Fruit fly (Drosophila melanogaster) whole organism, embryonic: ENCODE measurements around the gene Col4a1.

ENCODE experiments used
- Asciz ChIP-seq: fragments of 200-800 bp; sonication (Bioruptor generic); optimal IDR thresholded peaks from 2 replicates; lab custom pipeline; 2017; ENCODE audit warnings: missing biosample characterization, mild to moderate bottlenecking, missing genetic modification characterization, missing genetic modification reagents
- CG10321 ChIP-seq: fragments of 200-800 bp; sonication (Bioruptor generic); IDR thresholded peaks from 2 replicates; pipeline ENCODE4 v1.3.6; 2022; ENCODE audit warnings: missing biosample characterization, missing genetic modification characterization
- CG12299 ChIP-seq: fragments of 200-800 bp; sonication (Bioruptor generic); optimal IDR thresholded peaks from 2 replicates; lab custom pipeline; 2018; ENCODE audit warnings: missing biosample characterization, mild to moderate bottlenecking, missing genetic modification characterization
- CG13775 ChIP-seq: fragments of 200-800 bp; sonication (Bioruptor generic); optimal IDR thresholded peaks from 3 replicates; lab custom pipeline; 2017; ENCODE audit warnings: missing biosample characterization, mild to moderate bottlenecking, missing genetic modification characterization
- CG14965 ChIP-seq: fragments of 200-800 bp; sonication (Bioruptor generic); optimal IDR thresholded peaks from 2 replicates; lab custom pipeline; 2016; ENCODE audit warnings: missing biosample characterization, missing genetic modification characterization, borderline replicate concordance
- CG15269 ChIP-seq: fragments of 200-800 bp; sonication (Bioruptor generic); optimal IDR thresholded peaks from 2 replicates; lab custom pipeline; 2018; ENCODE audit warnings: missing biosample characterization, mild to moderate bottlenecking, missing genetic modification characterization, moderate library complexity
- CG17829 ChIP-seq: fragments of 200-800 bp; optimal IDR thresholded peaks from 2 replicates; lab custom pipeline; 2019; ENCODE audit warnings: missing biosample characterization, mild to moderate bottlenecking, missing genetic modification characterization, moderate library complexity
- CG3065 ChIP-seq: fragments of 200-800 bp; sonication (Bioruptor generic); optimal IDR thresholded peaks from 2 replicates; lab custom pipeline; 2016; ENCODE audit warnings: missing biosample characterization, missing genetic modification characterization
- CG31365 ChIP-seq: fragments of 200-800 bp; sonication (Bioruptor generic); optimal IDR thresholded peaks from 2 replicates; lab custom pipeline; 2018; ENCODE audit warnings: missing biosample characterization, mild to moderate bottlenecking, missing genetic modification characterization
- CG3838 ChIP-seq: fragments of 200-800 bp; sonication (Bioruptor generic); optimal IDR thresholded peaks from 3 replicates; lab custom pipeline; 2016; ENCODE audit warnings: missing biosample characterization, missing genetic modification characterization
- CG4404 ChIP-seq: fragments of 200-800 bp; sonication (Bioruptor generic); IDR thresholded peaks from 2 replicates; pipeline ENCODE4 v1.3.6; 2022; ENCODE audit warnings: missing biosample characterization, missing genetic modification characterization
- CG4424 ChIP-seq: fragments of 200-800 bp; sonication (Bioruptor generic); optimal IDR thresholded peaks from 3 replicates; lab custom pipeline; 2016; ENCODE audit warnings: missing biosample characterization, missing genetic modification characterization
- CG6689 ChIP-seq: fragments of 200-800 bp; sonication (Bioruptor generic); IDR thresholded peaks from 2 replicates; pipeline ENCODE4 v1.3.6; 2022; ENCODE audit warnings: missing biosample characterization, missing genetic modification characterization
- CG7357 ChIP-seq: fragments of 200-800 bp; sonication (Bioruptor generic); IDR thresholded peaks from 3 replicates; pipeline ENCODE4 v1.3.6; 2022; ENCODE audit warnings: missing biosample characterization, missing genetic modification characterization
- CG7786 ChIP-seq: fragments of 200-800 bp; sonication (Bioruptor generic); optimal IDR thresholded peaks from 2 replicates; lab custom pipeline; 2016; ENCODE audit warnings: missing biosample characterization, missing genetic modification characterization
- CG7839 ChIP-seq: fragments of 200-800 bp; sonication (Bioruptor generic); optimal IDR thresholded peaks from 3 replicates; lab custom pipeline; 2018; ENCODE audit warnings: missing biosample characterization, mild to moderate bottlenecking, missing genetic modification characterization, moderate library complexity
- CG9437 ChIP-seq: fragments of 200-800 bp; sonication (Bioruptor generic); optimal IDR thresholded peaks from 2 replicates; lab custom pipeline; 2018; ENCODE audit warnings: missing biosample characterization, mild to moderate bottlenecking, missing genetic modification characterization
- CG9817 ChIP-seq: fragments of 200-800 bp; sonication (Bioruptor generic); optimal IDR thresholded peaks from 2 replicates; lab custom pipeline; 2018; ENCODE audit warnings: missing biosample characterization, mild to moderate bottlenecking, missing genetic modification characterization, moderate library complexity
- CrebB ChIP-seq: fragments of 200-800 bp; sonication (Bioruptor generic); optimal IDR thresholded peaks from 3 replicates; lab custom pipeline; 2018; ENCODE audit warnings: missing biosample characterization, mild to moderate bottlenecking, missing genetic modification characterization
- Dbx ChIP-seq: fragments of 200-800 bp; sonication (Bioruptor generic); IDR thresholded peaks from 3 replicates; pipeline ENCODE4 v1.3.6; 2022; ENCODE audit warnings: missing biosample characterization, missing genetic modification characterization
- Dek ChIP-seq: fragments of 200-800 bp; sonication (Bioruptor generic); optimal IDR thresholded peaks from 3 replicates; lab custom pipeline; 2019; ENCODE audit warnings: missing biosample characterization, mild to moderate bottlenecking, missing genetic modification characterization, moderate library complexity
- Dip2 ChIP-seq: fragments of 200-800 bp; sonication (Bioruptor generic); IDR thresholded peaks from 2 replicates; pipeline ENCODE4 v1.3.6; 2022; ENCODE audit warnings: missing biosample characterization, missing genetic modification characterization
- Dip3 ChIP-seq: fragments of 200-800 bp; sonication (Bioruptor generic); optimal IDR thresholded peaks from 3 replicates; lab custom pipeline; 2016; ENCODE audit warnings: missing biosample characterization, missing genetic modification characterization
- ERR ChIP-seq: fragments of 200-800 bp; sonication (Bioruptor generic); optimal IDR thresholded peaks from 2 replicates; lab custom pipeline; 2016; ENCODE audit warnings: missing biosample characterization, missing genetic modification characterization
- HHEX ChIP-seq: fragments of 200-800 bp; sonication (Bioruptor generic); optimal IDR thresholded peaks from 3 replicates; lab custom pipeline; 2017; ENCODE audit warnings: missing biosample characterization, mild to moderate bottlenecking, missing genetic modification characterization, missing genetic modification reagents
- MTF-1 ChIP-seq: fragments of 200-800 bp; sonication (Bioruptor generic); optimal IDR thresholded peaks from 2 replicates; lab custom pipeline; 2018; ENCODE audit warnings: missing biosample characterization, mild to moderate bottlenecking, missing genetic modification characterization, borderline replicate concordance
- Optix ChIP-seq: fragments of 200-800 bp; sonication (Bioruptor generic); IDR thresholded peaks from 3 replicates; pipeline ENCODE4 v1.3.6; 2022; ENCODE audit warnings: missing biosample characterization, missing genetic modification characterization
- Pdp1 ChIP-seq, 2 experiments: fragments of 200-800 bp; sonication (Bioruptor generic); optimal IDR thresholded peaks; 3 replicates each; lab custom pipeline; 2016; ENCODE audit warnings: missing biosample characterization in 2 of 2, missing genetic modification characterization in 2 of 2, mild to moderate bottlenecking in 1 of 2, moderate library complexity in 1 of 2
- Vsx1 ChIP-seq: fragments of 200-800 bp; sonication (Bioruptor generic); optimal IDR thresholded peaks from 2 replicates; lab custom pipeline; 2017; ENCODE audit warnings: missing biosample characterization, mild to moderate bottlenecking, missing genetic modification characterization, missing genetic modification reagents
- aop ChIP-seq: fragments of 200-800 bp; sonication (Bioruptor generic); IDR thresholded peaks from 2 replicates; pipeline ENCODE4 v1.3.6; 2022; ENCODE audit warnings: missing biosample characterization, missing genetic modification characterization
- bbx ChIP-seq: fragments of 200-800 bp; sonication (Bioruptor generic); IDR thresholded peaks from 2 replicates; pipeline ENCODE4 v1.3.6; 2022; ENCODE audit warnings: missing biosample characterization, missing genetic modification characterization; ENCODE audit not compliant: partially characterized antibody
- cato ChIP-seq: fragments of 200-800 bp; sonication (Bioruptor generic); optimal IDR thresholded peaks from 2 replicates; lab custom pipeline; 2016; ENCODE audit warnings: missing biosample characterization, missing genetic modification characterization, borderline replicate concordance
- ci ChIP-seq: fragments of 200-800 bp; sonication (Bioruptor generic); IDR thresholded peaks from 3 replicates; pipeline ENCODE4 v1.3.6; 2022; ENCODE audit warnings: missing biosample characterization, missing genetic modification characterization
- fd3F ChIP-seq: fragments of 200-800 bp; sonication (Bioruptor generic); optimal IDR thresholded peaks from 2 replicates; lab custom pipeline; 2018; ENCODE audit warnings: missing biosample characterization, mild to moderate bottlenecking, missing genetic modification characterization, moderate library complexity
- fd64A ChIP-seq: fragments of 200-800 bp; sonication (Bioruptor generic); optimal IDR thresholded peaks from 3 replicates; lab custom pipeline; 2018; ENCODE audit warnings: missing biosample characterization, mild to moderate bottlenecking, missing genetic modification characterization
- fd96Cb ChIP-seq: fragments of 200-800 bp; sonication (Bioruptor generic); optimal IDR thresholded peaks from 2 replicates; lab custom pipeline; 2018; ENCODE audit warnings: missing biosample characterization, mild to moderate bottlenecking, missing genetic modification characterization, moderate library complexity
- hkb ChIP-seq, 2 experiments: fragments of 200-800 bp in 1 of 2; fragments of >200 bp in 1 of 2; sonication (Bioruptor generic) in 1 of 2; IDR thresholded peaks in 1 of 2; optimal IDR thresholded peaks in 1 of 2; 2 replicates each; pipeline versions ENCODE4 v1.3.6 to Lab custom; 2017 to 2022; ENCODE audit warnings: missing biosample characterization in 1 of 2, missing genetic modification characterization in 1 of 2
- kni ChIP-seq: fragments of 200-800 bp; sonication (Bioruptor generic); optimal IDR thresholded peaks from 3 replicates; lab custom pipeline; 2017; ENCODE audit warnings: mild to moderate bottlenecking, missing biosample characterization, missing genetic modification reagents, missing genetic modification characterization
- lilli ChIP-seq: fragments of 200-800 bp; sonication (Bioruptor generic); optimal IDR thresholded peaks from 3 replicates; lab custom pipeline; 2016; ENCODE audit warnings: missing biosample characterization, missing genetic modification characterization
- org-1 ChIP-seq: fragments of 200-800 bp; sonication (Bioruptor generic); optimal IDR thresholded peaks from 2 replicates; lab custom pipeline; 2017; ENCODE audit warnings: missing biosample characterization, missing genetic modification characterization
- phol ChIP-seq: fragments of 200-800 bp; sonication (Bioruptor generic); optimal IDR thresholded peaks from 3 replicates; lab custom pipeline; 2018; ENCODE audit warnings: missing biosample characterization, mild to moderate bottlenecking, missing genetic modification characterization, moderate library complexity
- pros ChIP-seq: fragments of 200-800 bp; sonication (Bioruptor generic); optimal IDR thresholded peaks from 3 replicates; lab custom pipeline; 2019; ENCODE audit warnings: missing biosample characterization, mild to moderate bottlenecking, missing genetic modification characterization, moderate library complexity
- tio ChIP-seq: fragments of 200-800 bp; sonication (Bioruptor generic); optimal IDR thresholded peaks from 2 replicates; lab custom pipeline; 2017; ENCODE audit warnings: missing biosample characterization, missing genetic modification characterization, inconsistent platforms
- toy ChIP-seq: fragments of 200-800 bp; sonication (Bioruptor generic); IDR thresholded peaks from 2 replicates; pipeline ENCODE4 v1.3.6; 2022; ENCODE audit warnings: missing biosample characterization, missing genetic modification characterization
- unpg ChIP-seq: fragments of 200-800 bp; sonication (Bioruptor generic); optimal IDR thresholded peaks from 3 replicates; lab custom pipeline; 2018; ENCODE audit warnings: missing biosample characterization, mild to moderate bottlenecking, missing genetic modification characterization, moderate library complexity
- wek ChIP-seq: fragments of 200-800 bp; sonication (Bioruptor generic); optimal IDR thresholded peaks from 3 replicates; lab custom pipeline; 2018; ENCODE audit warnings: missing biosample characterization, mild to moderate bottlenecking, missing genetic modification characterization, moderate library complexity
- z ChIP-seq: fragments of 200-800 bp; sonication (Bioruptor generic); IDR thresholded peaks from 3 replicates; pipeline ENCODE4 v1.3.6; 2022; ENCODE audit warnings: missing biosample characterization, missing genetic modification characterization
- zf30C ChIP-seq: fragments of 200-800 bp; sonication (Bioruptor generic); optimal IDR thresholded peaks from 3 replicates; lab custom pipeline; 2018; ENCODE audit warnings: missing biosample characterization, mild to moderate bottlenecking, missing genetic modification characterization

Col4a1 gene

DNA sequence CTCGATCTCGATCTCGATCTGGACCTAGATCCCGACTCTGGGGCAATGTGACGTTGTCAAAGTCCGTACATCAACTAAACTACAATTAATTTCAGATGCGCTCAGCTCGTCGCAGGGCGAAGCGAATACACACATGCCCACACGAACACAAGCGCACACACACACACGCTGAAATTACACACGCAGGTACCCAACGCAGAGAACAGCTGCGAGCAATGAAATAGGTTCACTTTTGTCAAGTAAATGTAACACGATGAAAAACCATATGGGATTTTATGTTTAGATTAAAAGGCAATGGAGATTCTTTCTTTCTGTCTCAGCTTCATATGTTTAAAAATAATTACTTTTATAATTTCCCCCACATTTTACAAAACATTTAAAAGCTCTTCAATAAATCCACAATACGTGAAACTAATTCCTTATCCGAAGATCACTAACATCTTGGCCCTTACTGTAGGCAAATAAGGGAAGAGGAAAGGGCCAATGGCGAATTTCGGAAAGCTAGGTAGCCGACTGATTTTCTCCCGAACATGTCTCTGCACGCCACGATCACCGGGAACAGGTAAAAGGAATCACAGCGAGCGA, 29.0 kb upstream of the Col4a1 start (continued):
- TF ChIP-seq CG14965 (no peak), CG3065 (GFP tag; lab: Kevin White, UChicago) (peak; percentile 45), zf30C (GFP tag; lab: Kevin White, UChicago) (no peak), lilli (peak; percentile 86), unpg (GFP tag; lab: Kevin White, UChicago) (peak; percentile 79), Optix (GFP tag; lab: Robert Waterston, UW) (peak; percentile 56; the same call in 2 of the 3 replicates), HHEX (GFP tag; lab: Kevin White, UChicago) (peak; percentile 85), z (GFP tag; lab: Robert Waterston, UW) (no peak), CG6689 (GFP tag; lab: Robert Waterston, UW) (peak; percentile 78), bbx (no peak; the same call in 1 of the 2 replicates), org-1 (GFP tag; lab: Kevin White, UChicago) (peak; percentile 78), wek (GFP tag; lab: Kevin White, UChicago) (no peak), tio (GFP tag; lab: Kevin White, UChicago) (peak; percentile 85), kni (GFP tag; lab: Kevin White, UChicago) (peak; percentile 78), aop (GFP tag; lab: Robert Waterston, UW) (no peak; the same call in 1 of the 2 replicates), CG7786 (GFP tag; lab: Kevin White, UChicago) (peak; percentile 79), ci (GFP tag; lab: Robert Waterston, UW) (peak; percentile 84), hkb (optimal IDR thresholded peaks at IDR 0.05; lab: Kevin White, UChicago) (no peak), hkb (GFP tag; IDR thresholded peaks at IDR 0.05; lab: Robert Waterston, UW) (peak; percentile 85), CG10321 (GFP tag; lab: Robert Waterston, UW) (no peak), Vsx1 (GFP tag; lab: Kevin White, UChicago) (peak; percentile 38), CG15269 (tag; lab: Kevin White, UChicago) (peak; percentile 84), fd64A (GFP tag; lab: Kevin White, UChicago) (no peak), CG12299 (tag; lab: Kevin White, UChicago) (peak; percentile 78), CG7839 (tag; lab: Kevin White, UChicago) (peak; percentile 88), Pdp1 (GFP tag; optimal IDR thresholded peaks at IDR 0.05; lab: Kevin White, UChicago) (peak; percentile 56 to 85), Dip3 (GFP tag; lab: Kevin White, UChicago) (peak; percentile 67), CG4424 (GFP tag; lab: Kevin White, UChicago) (peak; percentile 75), fd3F (GFP tag; lab: Kevin White, UChicago) (peak; percentile 69), MTF-1 (GFP tag; lab: Kevin White, UChicago) (peak; percentile 28), fd96Cb (peak; percentile 80), cato (peak; percentile 21), Asciz (GFP tag; lab: Kevin White, UChicago) (peak; percentile 59), CG7357 (GFP tag; lab: Robert Waterston, UW) (peak; percentile 72), Dek (tag; lab: Kevin White, UChicago) (peak; percentile 89), Dbx (peak; percentile 53), Dip2 (no peak), CrebB (peak; percentile 56), ERR (GFP tag; lab: Kevin White, UChicago) (peak; percentile 54), CG9437 (GFP tag; lab: Kevin White, UChicago) (peak; percentile 81), CG17829 (tag; lab: Kevin White, UChicago) (peak; percentile 92), phol (tag; lab: Kevin White, UChicago) (peak; percentile 84), CG9817 (peak; percentile 72), CG4404 (GFP tag; lab: Robert Waterston, UW) (peak; percentile 81), CG31365 (tag; lab: Kevin White, UChicago) (peak; percentile 32), pros (GFP tag; lab: Kevin White, UChicago) (peak; percentile 76), toy (GFP tag; lab: Robert Waterston, UW) (0 out of 2 replicates have a peak, but pooled peaks have one; percentile 53), CG13775 (GFP tag; lab: Kevin White, UChicago) (peak; percentile 80), CG3838 (GFP tag; lab: Kevin White, UChicago) (peak; percentile 38)
